Fruit fly (Drosophila melanogaster): ENCODE data around the gene ppk31.
A peak's percentile ranks its signal among the peaks of the same experiment; 100 is the strongest.

The ppk31 gene

DNA sequence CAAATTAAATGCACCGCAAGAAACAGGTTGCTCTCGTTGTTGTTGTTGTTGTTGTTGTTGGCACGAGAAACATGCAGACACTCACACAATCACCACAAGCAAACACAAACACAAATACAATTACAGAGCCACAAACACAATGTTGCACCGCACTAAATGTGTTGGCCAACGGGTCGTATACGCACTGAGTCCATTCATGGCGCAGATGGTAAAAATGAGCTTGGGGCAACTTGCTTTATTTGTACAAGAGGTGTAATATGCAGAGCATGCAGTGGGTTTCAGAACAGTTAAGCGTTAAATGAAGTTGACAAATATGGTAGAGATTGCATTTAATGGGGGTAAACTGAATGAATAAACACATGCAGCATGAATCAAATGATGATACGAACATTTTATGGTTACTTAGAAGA, 25.0 kb upstream of the ppk31 start (continued):
- TF ChIP-seq CG4854 (GFP tag; optimal IDR thresholded peaks at IDR 0.05), result no peak
- TF ChIP-seq CG34422 (GFP tag; IDR thresholded peaks at IDR 0.05), result no peak
- no peak for TF ChIP-seq danr (GFP tag; IDR thresholded peaks at IDR 0.05)
- TF ChIP-seq fd96Cb (tag; optimal IDR thresholded peaks at IDR 0.05), result peak; percentile 23
- TF ChIP-seq CG6683 (GFP tag; optimal IDR thresholded peaks at IDR 0.05), result peak; percentile 10
- TF ChIP-seq CoRest (tag; optimal IDR thresholded peaks at IDR 0.05), result peak; percentile 22
- no peak for TF ChIP-seq HHEX (GFP tag; optimal IDR thresholded peaks at IDR 0.05)
- TF ChIP-seq CG3847 (GFP tag; IDR thresholded peaks at IDR 0.05), result no peak
- TF ChIP-seq E2f2 (GFP tag; IDR thresholded peaks at IDR 0.05), result no peak
- no peak for TF ChIP-seq CG5245 (GFP tag; optimal IDR thresholded peaks at IDR 0.05)
- TF ChIP-seq CkIIα-i1 (GFP tag; IDR thresholded peaks at IDR 0.05), result no peak
- peak; percentile 1 for TF ChIP-seq CG31365 (tag; optimal IDR thresholded peaks at IDR 0.05)
- TF ChIP-seq Ssrp (tag; optimal IDR thresholded peaks at IDR 0.05), result no peak
- TF ChIP-seq CG5180 (GFP tag; optimal IDR thresholded peaks at IDR 0.05), result peak; percentile 80
- no peak for TF ChIP-seq CG17568 (GFP tag; optimal IDR thresholded peaks at IDR 0.05)
- TF ChIP-seq insv (GFP tag; optimal IDR thresholded peaks at IDR 0.05), result no peak
- TF ChIP-seq Jarid2 (GFP tag; optimal IDR thresholded peaks at IDR 0.05), result no peak
- TF ChIP-seq slou (GFP tag; optimal IDR thresholded peaks at IDR 0.05), result no peak
- TF ChIP-seq CG14667 (GFP tag; IDR thresholded peaks at IDR 0.05), result no peak
- no peak for TF ChIP-seq ab (GFP tag; optimal IDR thresholded peaks at IDR 0.05)
- TF ChIP-seq D19A (tag; optimal IDR thresholded peaks at IDR 0.05), result peak; percentile 42
- TF ChIP-seq Trl (optimal IDR thresholded peaks at IDR 0.05), result no peak
- peak; percentile 53 for TF ChIP-seq Trl (GFP tag; optimal IDR thresholded peaks at IDR 0.05)
- TF ChIP-seq Sry-δ (GFP tag; optimal IDR thresholded peaks at IDR 0.05), result no peak
- TF ChIP-seq exex (tag; optimal IDR thresholded peaks at IDR 0.05), result no peak
- no peak for TF ChIP-seq CG7963 (GFP tag; IDR thresholded peaks at IDR 0.05; ENCODE audit: partially characterized antibody)
- TF ChIP-seq crp (GFP tag; optimal IDR thresholded peaks at IDR 0.05), result no peak
- no peak for TF ChIP-seq hkb (optimal IDR thresholded peaks at IDR 0.05)
- TF ChIP-seq hkb (GFP tag; IDR thresholded peaks at IDR 0.05), result peak; percentile 43; the same call in 1 of the 2 replicates
- TF ChIP-seq CG31388 (GFP tag; optimal IDR thresholded peaks at IDR 0.05), result no peak
- peak; percentile 41 for TF ChIP-seq CG7372 (GFP tag; IDR thresholded peaks at IDR 0.05)
- TF ChIP-seq gt (GFP tag; IDR thresholded peaks at IDR 0.05), result no peak
- TF ChIP-seq Blimp-1 (GFP tag; optimal IDR thresholded peaks at IDR 0.05), result peak; percentile 49
- TF ChIP-seq sc (optimal IDR thresholded peaks at IDR 0.05), result no peak
- TF ChIP-seq sc (GFP tag; optimal IDR thresholded peaks at IDR 0.05), result peak; percentile 60
- no peak for TF ChIP-seq sens-2 (GFP tag; IDR thresholded peaks at IDR 0.05)
- TF ChIP-seq gem (tag; optimal IDR thresholded peaks at IDR 0.05), result peak; percentile 40
- no peak for TF ChIP-seq zfh2 (GFP tag; optimal IDR thresholded peaks at IDR 0.05)
- TF ChIP-seq CG32772 (GFP tag; IDR thresholded peaks at IDR 0.05), result no peak
- peak; percentile 36 for TF ChIP-seq CG6813 (GFP tag; optimal IDR thresholded peaks at IDR 0.05)
- peak; percentile 6 for TF ChIP-seq CG17802 (tag; optimal IDR thresholded peaks at IDR 0.05)
- no peak for TF ChIP-seq mld (GFP tag; IDR thresholded peaks at IDR 0.05; ENCODE audit: partially characterized antibody)
- no peak for TF ChIP-seq CG3726 (GFP tag; IDR thresholded peaks at IDR 0.05)
- TF ChIP-seq gcm (GFP tag; optimal IDR thresholded peaks at IDR 0.05), result peak; percentile 49
- TF ChIP-seq CG17359 (tag; optimal IDR thresholded peaks at IDR 0.05), result peak; percentile 61
- TF ChIP-seq ase (GFP tag; IDR thresholded peaks at IDR 0.05), result no peak
- no peak for TF ChIP-seq Stat92E (GFP tag; optimal IDR thresholded peaks at IDR 0.05)
- TF ChIP-seq CG8359 (GFP tag; optimal IDR thresholded peaks at IDR 0.05; ENCODE audit: borderline replicate concordance), result peak; percentile 36
- no peak for TF ChIP-seq h (optimal IDR thresholded peaks at IDR 0.05)
- TF ChIP-seq yki (optimal IDR thresholded peaks at IDR 0.05), result no peak
- no peak for TF ChIP-seq Bteb2 (GFP tag; optimal IDR thresholded peaks at IDR 0.05)
- peak; percentile 91 for TF ChIP-seq CG4360 (GFP tag; IDR thresholded peaks at IDR 0.05)
